Worm (Caenorhabditis elegans) whole organism, dauer: ENCODE data around the gene F54D10.7.

ENCODE experiments used
- unc-62 ChIP-seq: sonication (generic microtip); optimal IDR thresholded peaks from 2 replicates; lab custom pipeline; 2017; ENCODE audit warnings: missing biosample characterization, missing genetic modification reagents, missing genetic modification characterization

Gene F54D10.7

DNA sequence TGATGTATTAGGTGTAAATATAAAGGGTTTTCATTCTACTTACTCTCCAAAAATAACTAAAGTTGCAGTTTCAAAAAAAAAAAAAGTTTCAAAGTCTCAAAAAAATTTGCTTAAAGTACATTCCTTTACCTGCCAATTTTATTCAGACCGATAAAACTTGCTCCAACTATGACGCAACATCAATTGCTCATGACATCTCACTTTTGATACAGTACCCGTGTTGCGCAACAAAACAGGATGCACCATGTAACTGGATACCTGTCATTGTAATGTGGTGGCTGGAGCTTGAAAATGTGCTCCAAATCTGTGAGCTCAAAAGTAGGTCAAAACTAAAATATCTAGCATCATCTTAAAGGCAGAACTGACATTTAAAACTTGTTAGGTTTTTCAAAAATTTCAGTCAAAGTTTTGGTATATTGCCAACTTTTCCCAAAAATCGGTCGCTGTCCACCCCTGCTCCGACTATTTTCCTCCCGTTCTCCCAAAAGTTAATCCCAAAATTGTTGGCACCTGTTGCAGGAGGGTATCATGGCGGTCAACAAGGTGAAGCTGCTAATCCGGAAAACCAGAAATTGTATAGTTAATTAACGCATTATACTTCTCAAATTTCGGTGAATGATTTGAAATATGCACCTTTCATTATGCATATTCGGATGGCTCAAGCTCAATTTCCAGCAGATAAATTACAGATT lies 38.6 kb downstream of the F54D10.7 start, which contains the start of gene T24E12.2:
Gene T24E12.2, plus strand, starts transcription at position 642 of the 692 bp plus-strand sequence.
- TF ChIP-seq unc-62 (GFP tag; lab: Kevin White, UChicago), result no peak

DNA sequence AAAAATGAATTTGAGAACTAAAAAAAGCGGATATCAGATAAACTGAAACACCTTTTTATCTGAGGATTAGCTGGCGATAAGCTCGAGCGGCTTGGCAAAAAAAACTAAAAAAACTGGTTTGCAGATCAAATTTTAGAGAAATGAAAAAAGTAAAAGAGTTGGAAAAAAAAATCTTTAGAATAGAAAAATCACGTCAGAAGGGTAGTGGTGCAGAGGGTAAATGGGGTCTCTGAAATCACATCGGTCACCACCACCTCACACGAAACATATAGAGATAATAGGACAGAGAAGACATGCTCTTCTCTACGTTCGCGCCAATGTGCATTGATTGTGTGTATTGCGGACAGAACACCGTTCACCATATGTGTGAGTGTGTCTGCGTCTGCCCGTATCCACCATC lies 39.9 kb downstream of the F54D10.7 start:
- no peak for TF ChIP-seq unc-62 (GFP tag; lab: Kevin White, UChicago)

DNA sequence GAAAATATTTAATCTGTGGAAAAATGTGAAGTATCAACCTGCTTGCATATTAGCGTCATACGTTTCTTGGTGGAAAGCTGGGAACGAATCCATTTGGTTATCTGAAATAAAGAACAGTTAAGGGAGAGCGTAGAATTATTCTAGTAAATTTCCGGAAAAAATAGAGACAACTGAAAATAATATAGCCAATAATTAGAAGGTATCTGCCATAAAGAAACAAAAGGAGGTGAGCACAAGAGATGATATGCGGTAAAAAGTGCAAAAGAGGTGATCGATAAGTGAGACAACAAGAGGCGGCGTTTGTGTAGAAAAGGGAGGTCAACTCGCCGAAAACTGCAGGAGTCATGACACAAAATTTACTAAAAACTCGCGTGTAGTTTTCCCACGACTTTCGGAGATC lies 41.6 kb downstream of the F54D10.7 start, which contains the start of gene T24E12.11:
Gene T24E12.11, minus strand, starts transcription at position 101 of the 400 bp plus-strand sequence.
- TF ChIP-seq unc-62 (GFP tag; lab: Kevin White, UChicago), result no peak

DNA sequence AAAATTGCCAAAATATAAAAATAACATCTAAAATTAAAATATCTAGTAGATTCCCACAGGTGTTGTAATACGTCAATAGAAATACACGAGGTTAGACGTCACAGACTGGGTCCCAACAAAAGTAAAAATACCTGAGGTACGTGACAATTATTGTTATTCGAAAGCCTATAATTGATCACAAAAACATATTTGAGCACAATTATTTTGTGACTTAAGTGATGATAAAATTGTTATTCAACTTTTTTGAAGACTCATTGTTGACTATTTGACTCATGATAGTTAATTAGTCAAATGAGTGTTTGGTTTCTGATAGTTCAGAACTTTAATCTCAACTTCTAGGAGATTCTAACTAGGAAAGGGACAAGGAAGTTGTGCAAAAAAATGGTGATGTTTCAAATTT lies 43.3 kb downstream of the F54D10.7 start:
- no peak for TF ChIP-seq unc-62 (GFP tag; lab: Kevin White, UChicago)

DNA sequence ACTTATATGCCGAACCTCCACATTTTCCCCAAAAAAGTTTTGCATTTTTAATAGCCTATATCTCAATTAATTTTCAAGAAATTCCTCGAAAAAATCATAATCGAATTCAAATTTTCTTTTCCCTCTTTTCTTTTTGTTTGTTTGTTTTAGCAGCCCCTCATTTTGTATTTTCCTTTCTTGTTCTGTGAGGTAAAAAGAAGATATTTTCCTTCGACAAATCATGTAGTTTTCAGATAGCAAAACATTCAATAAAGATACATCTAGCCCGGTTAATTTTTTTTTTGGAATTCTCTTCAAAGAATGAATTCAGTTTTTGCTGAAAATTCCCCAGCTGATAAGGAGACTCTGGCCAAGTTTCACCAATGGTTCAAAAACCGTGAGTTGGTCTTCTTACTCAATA lies 45.4 kb downstream of the F54D10.7 start, which contains the start of gene T24E12.3:
Gene T24E12.3, plus strand, starts transcription at position 301 of the 400 bp plus-strand sequence.
- TF ChIP-seq unc-62 (GFP tag; lab: Kevin White, UChicago), result no peak

DNA sequence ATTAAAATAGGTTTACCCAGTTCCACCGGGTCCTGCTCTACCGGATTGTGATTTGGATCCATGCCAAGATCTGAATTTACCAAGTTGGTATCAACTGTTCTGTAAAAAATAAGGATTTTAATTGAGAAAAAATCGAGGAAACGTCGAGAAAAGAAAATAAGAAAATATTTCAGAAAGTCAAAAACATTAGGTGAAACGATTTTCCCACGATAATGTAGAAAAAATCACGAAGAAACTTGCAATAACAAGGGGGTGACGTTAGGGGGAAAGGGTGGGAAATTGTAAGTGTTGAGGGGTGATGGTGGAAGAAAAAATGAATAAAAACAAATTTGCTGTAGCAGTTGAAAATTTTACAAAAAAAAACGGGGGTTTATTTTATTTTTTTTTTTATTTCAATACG lies 48.0 kb downstream of the F54D10.7 start, which contains the start of gene T24E12.10:
Gene T24E12.10, minus strand, starts transcription at position 101 of the 400 bp plus-strand sequence.
- TF ChIP-seq unc-62 (GFP tag; lab: Kevin White, UChicago), result no peak

DNA sequence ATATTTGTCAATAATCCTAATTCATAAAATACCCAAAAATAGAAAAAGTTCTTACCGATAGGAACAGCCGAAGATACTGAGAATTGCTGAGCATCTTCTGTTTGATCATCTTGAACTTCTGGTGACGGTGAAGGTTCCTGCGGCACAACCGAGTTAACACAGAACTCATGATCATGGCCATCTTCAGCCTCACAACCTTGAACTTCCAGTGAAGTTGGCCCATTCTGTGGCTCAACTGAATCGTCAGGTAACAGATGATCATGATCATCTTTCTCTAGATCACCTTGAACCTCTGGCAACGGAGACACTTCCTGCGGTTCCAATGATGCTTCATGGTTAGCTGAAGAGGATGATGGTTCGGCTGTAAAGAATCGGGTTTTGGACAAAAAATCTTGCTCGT lies 49.5 kb downstream of the F54D10.7 start:
- no peak for TF ChIP-seq unc-62 (GFP tag; lab: Kevin White, UChicago)
